Worm (Caenorhabditis elegans): ENCODE measurements around the gene lsy-13.

- no peak for TF ChIP-seq madf-3 (GFP tag; IDR thresholded peaks at IDR 0.05)
- no peak for TF ChIP-seq unc-62 (GFP tag; optimal IDR thresholded peaks at IDR 0.05)
- no peak for TF ChIP-seq K11D2.4 (GFP tag; IDR thresholded peaks at IDR 0.05)
- TF ChIP-seq Y56A3A.18 (GFP tag; IDR thresholded peaks at IDR 0.05): no peak
- TF ChIP-seq mel-28 (tag; optimal IDR thresholded peaks at IDR 0.05; ENCODE audit: borderline replicate concordance): no peak
- TF ChIP-seq dpff-1 (tag; optimal IDR thresholded peaks at IDR 0.05): no peak
- TF ChIP-seq ama-1 (optimal IDR thresholded peaks at IDR 0.05): no peak
- TF ChIP-seq ama-1 (GFP tag; optimal IDR thresholded peaks at IDR 0.05): no peak
- TF ChIP-seq madf-6 (GFP tag; IDR thresholded peaks at IDR 0.05): no peak
- no peak for TF ChIP-seq madf-10 (tag; optimal IDR thresholded peaks at IDR 0.05)
- no peak for TF ChIP-seq lin-35 (GFP tag; optimal IDR thresholded peaks at IDR 0.05)
- TF ChIP-seq ztf-3 (GFP tag; optimal IDR thresholded peaks at IDR 0.05): no peak
- no peak for TF ChIP-seq lir-1 (GFP tag; conservative IDR thresholded peaks at IDR 0.05)
- TF ChIP-seq pha-4 (tag; optimal IDR thresholded peaks at IDR 0.05): no peak
These were observed 32.3 kb upstream of the lsy-13 start, which contains the start of gene clec-194 for ce11 chrIV:16831366-16831765.
